Fruit fly (Drosophila melanogaster) whole organism, embryonic: ENCODE results near the gene CG10508.

Experiments used
- Adf1 ChIP-seq: fragments of 200-800 bp; sonication (Bioruptor generic); IDR thresholded peaks from 2 replicates; pipeline ENCODE4 v1.3.6; 2022; ENCODE audit warnings: missing biosample characterization, missing genetic modification characterization
- Awh ChIP-seq: fragments of 200-800 bp; sonication (Bioruptor generic); IDR thresholded peaks from 2 replicates; pipeline ENCODE4, ENCODE4 v1.3.6; 2022; ENCODE audit warnings: missing biosample characterization, missing genetic modification characterization
- CG10543 ChIP-seq: fragments of 200-800 bp; sonication (Bioruptor generic); optimal IDR thresholded peaks from 3 replicates; lab custom pipeline; 2017; ENCODE audit warnings: missing biosample characterization, mild to moderate bottlenecking, missing genetic modification characterization, moderate library complexity
- CG12769 ChIP-seq: fragments of 200-800 bp; sonication (Bioruptor generic); optimal IDR thresholded peaks from 2 replicates; lab custom pipeline; 2019; ENCODE audit warnings: missing biosample characterization, mild to moderate bottlenecking, missing genetic modification characterization, moderate library complexity
- CG12942 ChIP-seq: fragments of 200-800 bp; sonication (Bioruptor generic); optimal IDR thresholded peaks from 3 replicates; lab custom pipeline; 2016; ENCODE audit warnings: missing biosample characterization, missing genetic modification characterization
- CG18011 ChIP-seq: fragments of 200-800 bp; sonication (Bioruptor generic); optimal IDR thresholded peaks from 2 replicates; lab custom pipeline; 2017; ENCODE audit warnings: missing biosample characterization, missing genetic modification characterization, mild to moderate bottlenecking, moderate library complexity, missing genotype
- CG2199 ChIP-seq: fragments of 200-800 bp; sonication (Bioruptor generic); IDR thresholded peaks from 3 replicates; pipeline ENCODE4 v1.3.6; 2022; ENCODE audit warnings: missing biosample characterization, missing genetic modification characterization
- CG30020 ChIP-seq: fragments of 200-800 bp; optimal IDR thresholded peaks from 2 replicates; lab custom pipeline; 2019; ENCODE audit warnings: missing biosample characterization, mild to moderate bottlenecking, missing genetic modification characterization, moderate library complexity
- CG34422 ChIP-seq: fragments of 200-800 bp; sonication (Bioruptor generic); IDR thresholded peaks from 3 replicates; pipeline ENCODE4 v1.3.6; 2022; ENCODE audit warnings: missing biosample characterization, missing genetic modification characterization
- CG3838 ChIP-seq: fragments of 200-800 bp; sonication (Bioruptor generic); optimal IDR thresholded peaks from 3 replicates; lab custom pipeline; 2016; ENCODE audit warnings: missing biosample characterization, missing genetic modification characterization
- CG4360 ChIP-seq: fragments of 200-800 bp; sonication (Bioruptor generic); IDR thresholded peaks from 2 replicates; pipeline ENCODE4 v1.3.6; 2022; ENCODE audit warnings: missing biosample characterization, missing genetic modification characterization
- CG4707 ChIP-seq: fragments of 200-800 bp; sonication (Bioruptor generic); optimal IDR thresholded peaks from 2 replicates; lab custom pipeline; 2018; ENCODE audit warnings: missing biosample characterization, mild to moderate bottlenecking, missing genetic modification characterization, moderate library complexity
- CG7372 ChIP-seq: fragments of 200-800 bp; sonication (Bioruptor generic); IDR thresholded peaks from 2 replicates; pipeline ENCODE4 v1.3.6; 2022; ENCODE audit warnings: missing biosample characterization, missing genetic modification characterization
- CTCF ChIP-seq: fragments of 200-800 bp; sonication (Bioruptor generic); optimal IDR thresholded peaks from 2 replicates; lab custom pipeline; 2017; ENCODE audit warnings: missing biosample characterization, mild to moderate bottlenecking, missing genetic modification characterization, moderate library complexity
- D19B ChIP-seq: fragments of 200-800 bp; sonication (Bioruptor generic); optimal IDR thresholded peaks from 2 replicates; lab custom pipeline; 2017; ENCODE audit warnings: missing biosample characterization, mild to moderate bottlenecking, missing genetic modification characterization
- Dbx ChIP-seq: fragments of 200-800 bp; sonication (Bioruptor generic); IDR thresholded peaks from 3 replicates; pipeline ENCODE4 v1.3.6; 2022; ENCODE audit warnings: missing biosample characterization, missing genetic modification characterization
- Deaf1 ChIP-seq: fragments of 200-800 bp; optimal IDR thresholded peaks from 3 replicates; lab custom pipeline; 2019; ENCODE audit warnings: missing biosample characterization, mild to moderate bottlenecking, missing genetic modification characterization, moderate library complexity
- Eip74EF ChIP-seq, 2 experiments: fragments of 200-800 bp in 1 of 2; fragments of >200 bp in 1 of 2; sonication (Bioruptor generic) in 1 of 2; optimal IDR thresholded peaks; 2 replicates each; lab custom pipeline; 2017 to 2019; ENCODE audit warnings: missing biosample characterization in 2 of 2, missing genetic modification characterization in 2 of 2, mild to moderate bottlenecking in 1 of 2, moderate library complexity in 1 of 2
- Fer1 ChIP-seq: fragments of 200-800 bp; sonication (Bioruptor generic); optimal IDR thresholded peaks from 2 replicates; lab custom pipeline; 2017; ENCODE audit warnings: missing biosample characterization, mild to moderate bottlenecking, missing genetic modification characterization
- Hand ChIP-seq: fragments of 200-800 bp; sonication (Bioruptor generic); optimal IDR thresholded peaks from 2 replicates; lab custom pipeline; 2017; ENCODE audit warnings: mild to moderate bottlenecking, missing biosample characterization, missing genetic modification reagents, missing genetic modification characterization
- HmgZ ChIP-seq: fragments of 200-800 bp; sonication (Bioruptor generic); optimal IDR thresholded peaks from 2 replicates; lab custom pipeline; 2018; ENCODE audit warnings: missing biosample characterization, mild to moderate bottlenecking, missing genetic modification characterization
- Hr78 ChIP-seq, 2 experiments: fragments of 200-800 bp in 1 of 2; fragments of >200 bp in 1 of 2; sonication (Bioruptor generic) in 1 of 2; optimal IDR thresholded peaks; 2 replicates each; lab custom pipeline; 2017 to 2019; ENCODE audit warnings: missing biosample characterization in 2 of 2, missing genetic modification characterization in 2 of 2, mild to moderate bottlenecking in 1 of 2, moderate library complexity in 1 of 2
- Med ChIP-seq: fragments of 200-800 bp; sonication (Bioruptor generic); peaks from one replicate; lab custom pipeline; 2016; ENCODE audit warnings: missing biosample characterization, missing genetic modification characterization, mild to moderate bottlenecking, inconsistent platforms, moderate library complexity
- Pdp1 ChIP-seq, 2 experiments: fragments of 200-800 bp; sonication (Bioruptor generic); optimal IDR thresholded peaks; 3 replicates each; lab custom pipeline; 2016; ENCODE audit warnings: missing biosample characterization in 2 of 2, missing genetic modification characterization in 2 of 2, mild to moderate bottlenecking in 1 of 2, moderate library complexity in 1 of 2
- amos ChIP-seq: fragments of 200-800 bp; sonication (Bioruptor generic); IDR thresholded peaks from 2 replicates; pipeline ENCODE4 v1.3.6; 2022; ENCODE audit warnings: missing biosample characterization, missing genetic modification characterization; ENCODE audit not compliant: partially characterized antibody
- cad ChIP-seq: fragments of >200 bp; optimal IDR thresholded peaks from 2 replicates; lab custom pipeline; 2017; ENCODE audit warnings: missing biosample characterization, missing genetic modification characterization
- chinmo ChIP-seq: fragments of 200-800 bp; sonication (Bioruptor generic); IDR thresholded peaks from 4 replicates; pipeline ENCODE4 v1.3.6; 2022; ENCODE audit warnings: missing biosample characterization, missing genetic modification characterization; ENCODE audit not compliant: partially characterized antibody
- ci ChIP-seq: fragments of 200-800 bp; sonication (Bioruptor generic); IDR thresholded peaks from 3 replicates; pipeline ENCODE4 v1.3.6; 2022; ENCODE audit warnings: missing biosample characterization, missing genetic modification characterization
- dati ChIP-seq: fragments of 200-800 bp; sonication (Bioruptor generic); IDR thresholded peaks from 2 replicates; pipeline ENCODE4 v1.3.6; 2022; ENCODE audit warnings: missing biosample characterization, missing genetic modification characterization
- dm ChIP-seq: fragments of 200-800 bp; sonication (Bioruptor generic); optimal IDR thresholded peaks from 3 replicates; lab custom pipeline; 2016; ENCODE audit warnings: missing biosample characterization, missing genetic modification characterization
- emc ChIP-seq: fragments of 200-800 bp; sonication (Bioruptor generic); optimal IDR thresholded peaks from 2 replicates; lab custom pipeline; 2016; ENCODE audit warnings: missing biosample characterization, missing genetic modification characterization
- exex ChIP-seq: fragments of 200-800 bp; sonication (Bioruptor generic); optimal IDR thresholded peaks from 4 replicates; lab custom pipeline; 2018; ENCODE audit warnings: missing biosample characterization, mild to moderate bottlenecking, missing genetic modification characterization, moderate library complexity
- ftz-f1 ChIP-seq: fragments of 200-800 bp; sonication (Bioruptor generic); optimal IDR thresholded peaks from 2 replicates; lab custom pipeline; 2016; ENCODE audit warnings: missing biosample characterization, missing genetic modification characterization
- gce ChIP-seq: fragments of 200-800 bp; sonication (Bioruptor generic); IDR thresholded peaks from 3 replicates; pipeline ENCODE4 v1.3.6; 2022; ENCODE audit warnings: missing biosample characterization, missing genetic modification characterization
- grn ChIP-seq: fragments of 200-800 bp; sonication (Bioruptor generic); optimal IDR thresholded peaks from 3 replicates; lab custom pipeline; 2017; ENCODE audit warnings: missing biosample characterization, missing genetic modification characterization
- kni ChIP-seq: fragments of 200-800 bp; sonication (Bioruptor generic); optimal IDR thresholded peaks from 3 replicates; lab custom pipeline; 2017; ENCODE audit warnings: mild to moderate bottlenecking, missing biosample characterization, missing genetic modification reagents, missing genetic modification characterization
- nau ChIP-seq: fragments of 200-800 bp; sonication (Bioruptor generic); optimal IDR thresholded peaks from 3 replicates; lab custom pipeline; 2017; ENCODE audit warnings: missing biosample characterization, mild to moderate bottlenecking, missing genetic modification characterization, missing genetic modification reagents
- pros ChIP-seq: fragments of 200-800 bp; sonication (Bioruptor generic); optimal IDR thresholded peaks from 3 replicates; lab custom pipeline; 2019; ENCODE audit warnings: missing biosample characterization, mild to moderate bottlenecking, missing genetic modification characterization, moderate library complexity
- ranshi ChIP-seq: fragments of 200-800 bp; sonication (Bioruptor generic); IDR thresholded peaks from 2 replicates; pipeline ENCODE4 v1.3.6; 2022; ENCODE audit warnings: missing biosample characterization, missing genetic modification characterization
- run ChIP-seq: fragments of 200-800 bp; sonication (Bioruptor generic); optimal IDR thresholded peaks from 3 replicates; lab custom pipeline; 2018; ENCODE audit warnings: missing biosample characterization, mild to moderate bottlenecking, missing genetic modification characterization
- sens ChIP-seq: fragments of 200-800 bp; sonication (Bioruptor generic); peaks from one replicate; lab custom pipeline; 2016; ENCODE audit warnings: missing biosample characterization, missing genetic modification characterization
- sens-2 ChIP-seq: fragments of 200-800 bp; sonication (Bioruptor generic); IDR thresholded peaks from 2 replicates; pipeline ENCODE4 v1.3.6; 2022; ENCODE audit warnings: missing biosample characterization, missing genetic modification characterization
- seq ChIP-seq: fragments of 200-800 bp; sonication (Bioruptor generic); IDR thresholded peaks from 2 replicates; pipeline ENCODE4 v1.3.6; 2022; ENCODE audit warnings: missing biosample characterization, missing genetic modification characterization
- so ChIP-seq: fragments of 200-800 bp; sonication (Bioruptor generic); IDR thresholded peaks from 3 replicates; pipeline ENCODE4 v1.3.6; 2022; ENCODE audit warnings: missing biosample characterization, missing genetic modification characterization
- stwl ChIP-seq: fragments of 200-800 bp; sonication (Bioruptor generic); optimal IDR thresholded peaks from 3 replicates; lab custom pipeline; 2018; ENCODE audit warnings: missing biosample characterization, mild to moderate bottlenecking, missing genetic modification characterization, moderate library complexity
- tap ChIP-seq: fragments of 200-800 bp; optimal IDR thresholded peaks from 3 replicates; lab custom pipeline; 2019; ENCODE audit warnings: missing biosample characterization, mild to moderate bottlenecking, missing genetic modification characterization, moderate library complexity
- vvl ChIP-seq: fragments of 200-800 bp; sonication (Bioruptor generic); IDR thresholded peaks from 2 replicates; pipeline ENCODE4 v1.3.6; 2022; ENCODE audit warnings: missing biosample characterization, missing genetic modification characterization
- z ChIP-seq: fragments of 200-800 bp; sonication (Bioruptor generic); IDR thresholded peaks from 3 replicates; pipeline ENCODE4 v1.3.6; 2022; ENCODE audit warnings: missing biosample characterization, missing genetic modification characterization
- zfh1 ChIP-seq: fragments of 200-800 bp; sonication (Bioruptor generic); IDR thresholded peaks from 3 replicates; pipeline ENCODE4 v1.3.6; 2022; ENCODE audit warnings: missing biosample characterization, missing genetic modification characterization

CG10508 gene

DNA sequence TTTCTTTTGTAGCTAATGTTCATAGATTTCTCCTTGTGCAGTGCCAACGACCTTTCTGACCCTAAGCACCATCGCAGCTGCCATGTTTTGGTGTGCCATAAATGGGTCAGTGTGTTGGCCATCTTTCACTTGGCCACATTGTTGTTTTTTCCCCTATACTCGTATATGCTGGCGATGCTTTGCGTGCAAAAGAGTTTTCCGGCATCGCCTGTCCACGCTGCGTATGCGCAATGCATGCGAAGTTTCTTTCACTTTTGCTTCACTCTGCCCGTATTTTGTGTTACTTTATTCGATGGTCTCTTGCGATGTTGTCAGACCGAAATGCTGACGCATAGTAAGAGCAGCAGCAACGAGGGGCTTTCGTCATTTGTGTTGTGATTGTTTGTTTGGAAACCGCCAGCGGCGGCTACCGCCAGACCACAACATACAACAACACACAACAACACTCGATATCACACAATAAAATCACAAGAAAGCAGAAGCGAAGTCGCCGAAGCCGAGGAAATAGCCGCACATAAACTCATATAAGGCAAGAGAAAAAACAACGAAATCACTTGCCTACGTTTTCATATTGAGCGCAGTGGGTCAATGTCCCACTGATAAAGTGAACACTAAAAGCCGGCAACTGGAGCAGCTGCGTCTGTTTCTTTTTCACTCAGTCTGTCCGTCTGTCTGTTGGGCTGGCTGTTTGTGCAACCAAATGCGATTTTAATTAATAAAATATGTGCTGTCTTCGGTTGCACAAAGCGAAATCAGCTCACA lies 51.6 kb downstream of the CG10508 start:
- TF ChIP-seq grn (GFP tag; lab: Kevin White, UChicago) (peak; percentile 57), z (GFP tag; lab: Robert Waterston, UW) (0 out of 3 replicates have a peak, but pooled peaks have one; percentile 36), CG2199 (peak; percentile 85; the same call in 2 of the 3 replicates), Med (peak; percentile 76), Adf1 (GFP tag; lab: Robert Waterston, UW) (peak; percentile 23; the same call in 1 of the 2 replicates), cad (no peak), Awh (GFP tag; lab: Robert Waterston, UW) (peak; percentile 80), emc (GFP tag; lab: Kevin White, UChicago) (no peak), Deaf1 (peak; percentile 23), Pdp1 (GFP tag; optimal IDR thresholded peaks at IDR 0.05; lab: Kevin White, UChicago) (peak in 1 of 2 experiments; percentile 39), zfh1 (GFP tag; lab: Robert Waterston, UW) (0 out of 3 replicates have a peak, but pooled peaks have one; percentile 11), sens-2 (GFP tag; lab: Robert Waterston, UW) (0 out of 2 replicates have a peak, but pooled peaks have one; percentile 23), CG3838 (peak; percentile 29), tap (tag; lab: Kevin White, UChicago) (no peak), CG18011 (GFP tag; lab: Kevin White, UChicago) (no peak), seq (GFP tag; lab: Robert Waterston, UW) (0 out of 2 replicates have a peak, but pooled peaks have one; percentile 18), ci (GFP tag; lab: Robert Waterston, UW) (peak; percentile 57; the same call in 1 of the 3 replicates), CG34422 (peak; percentile 18; the same call in 1 of the 3 replicates), Hand (GFP tag; lab: Kevin White, UChicago) (no peak), chinmo (GFP tag; lab: Robert Waterston, UW) (peak; percentile 63; the same call in 1 of the 4 replicates), CG4360 (GFP tag; lab: Robert Waterston, UW) (peak; percentile 39; the same call in 1 of the 2 replicates), pros (GFP tag; lab: Kevin White, UChicago) (peak; percentile 61), CG10543 (GFP tag; lab: Kevin White, UChicago) (peak; percentile 28), ranshi (GFP tag; lab: Robert Waterston, UW) (0 out of 2 replicates have a peak, but pooled peaks have one; percentile 23), so (GFP tag; lab: Robert Waterston, UW) (0 out of 3 replicates have a peak, but pooled peaks have one; percentile 6), kni (GFP tag; lab: Kevin White, UChicago) (peak; percentile 54), CG12769 (peak; percentile 1), run (peak; percentile 61), CG7372 (GFP tag; lab: Robert Waterston, UW) (peak; percentile 40; the same call in 1 of the 2 replicates), Hr78 (GFP tag; optimal IDR thresholded peaks at IDR 0.05; lab: Kevin White, UChicago) (peak in 1 of 2 experiments; percentile 63), dati (GFP tag; lab: Robert Waterston, UW) (no peak), Eip74EF (GFP tag; optimal IDR thresholded peaks at IDR 0.05; lab: Kevin White, UChicago) (peak in 1 of 2 experiments; percentile 55), gce (GFP tag; lab: Robert Waterston, UW) (no peak)
- TF ChIP-seq, all 482 proteins: peak for 26

DNA sequence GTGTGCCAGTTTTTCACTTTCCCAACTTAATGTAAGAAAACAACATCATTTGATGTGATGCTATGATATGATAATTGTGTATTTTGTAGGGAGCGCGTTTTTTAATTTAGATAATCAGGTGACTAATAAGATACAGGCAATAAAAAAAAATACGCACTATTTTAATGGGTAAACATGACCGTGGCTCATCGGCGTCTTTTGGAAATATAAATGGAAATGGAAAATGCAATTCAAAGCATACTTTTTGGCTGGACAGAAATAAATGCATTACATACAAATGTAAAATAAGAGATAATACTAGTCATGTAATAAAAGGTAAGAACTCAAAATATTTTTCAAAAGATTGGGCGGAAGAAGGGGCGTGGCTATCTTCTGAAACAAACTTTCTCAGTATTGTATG lies 52.4 kb downstream of the CG10508 start:
- no peak for TF ChIP-seq CG4707 (GFP tag; lab: Kevin White, UChicago)
- TF ChIP-seq CG12942 (GFP tag; lab: Kevin White, UChicago), result no peak
- TF ChIP-seq grn (GFP tag; lab: Kevin White, UChicago), result peak; percentile 41
- TF ChIP-seq Dbx (GFP tag; lab: Robert Waterston, UW), result 0 out of 3 replicates have a peak, but pooled peaks have one; percentile 7
- peak; percentile 55; the same call in 1 of the 2 replicates for TF ChIP-seq vvl
- TF ChIP-seq stwl (tag; lab: Kevin White, UChicago), result peak; percentile 21
- no peak for TF ChIP-seq ftz-f1 (GFP tag; lab: Kevin White, UChicago)
- no peak for TF ChIP-seq nau
- TF ChIP-seq CG30020, result no peak
- TF ChIP-seq dati (GFP tag; lab: Robert Waterston, UW), result no peak
- TF ChIP-seq amos (GFP tag; lab: Robert Waterston, UW), result peak; percentile 38; the same call in 1 of the 2 replicates
- TF ChIP-seq dm (GFP tag; lab: Kevin White, UChicago), result no peak
- TF ChIP-seq sens (GFP tag; lab: Kevin White, UChicago), result peak; percentile 74
- peak; percentile 34 for TF ChIP-seq exex (tag; lab: Kevin White, UChicago)
- peak; percentile 20 for TF ChIP-seq HmgZ (tag; lab: Kevin White, UChicago)
- no peak for TF ChIP-seq Fer1 (GFP tag; lab: Kevin White, UChicago)
- peak; percentile 72 for TF ChIP-seq CTCF (GFP tag; lab: Kevin White, UChicago)
- TF ChIP-seq D19B (GFP tag; lab: Kevin White, UChicago), result peak; percentile 33
